Fruit fly (Drosophila melanogaster) whole organism, embryonic: ENCODE results near the gene CG14650.

ENCODE experiments used
- Atf3 ChIP-seq: fragments of 200-800 bp; sonication (Bioruptor generic); optimal IDR thresholded peaks from 3 replicates; lab custom pipeline; 2016; ENCODE audit warnings: missing biosample characterization, missing genetic modification characterization
- CG10431 ChIP-seq: fragments of 200-800 bp; sonication (Bioruptor generic); optimal IDR thresholded peaks from 3 replicates; lab custom pipeline; 2018; ENCODE audit warnings: missing biosample characterization, mild to moderate bottlenecking, missing genetic modification characterization
- CG11695 ChIP-seq: fragments of 200-800 bp; sonication (Bioruptor generic); IDR thresholded peaks from 3 replicates; pipeline ENCODE4 v1.3.6; 2022; ENCODE audit warnings: missing biosample characterization, missing genetic modification characterization
- CG12219 ChIP-seq: fragments of 200-800 bp; sonication (Bioruptor generic); optimal IDR thresholded peaks from 3 replicates; lab custom pipeline; 2018; ENCODE audit warnings: missing biosample characterization, mild to moderate bottlenecking, missing genetic modification characterization
- CG15073 ChIP-seq: fragments of 200-800 bp; sonication (Bioruptor generic); optimal IDR thresholded peaks from 2 replicates; lab custom pipeline; 2016; ENCODE audit warnings: missing biosample characterization, missing genetic modification characterization
- CG15479 ChIP-seq: fragments of 200-800 bp; sonication (Bioruptor generic); optimal IDR thresholded peaks from 3 replicates; lab custom pipeline; 2019; ENCODE audit warnings: missing biosample characterization, mild to moderate bottlenecking, missing genetic modification characterization, moderate library complexity
- CG15601 ChIP-seq: fragments of 200-800 bp; sonication (Bioruptor generic); optimal IDR thresholded peaks from 3 replicates; lab custom pipeline; 2019; ENCODE audit warnings: missing biosample characterization, mild to moderate bottlenecking, missing genetic modification characterization, moderate library complexity
- CG17361 ChIP-seq: fragments of 200-800 bp; sonication (Bioruptor generic); IDR thresholded peaks from 3 replicates; pipeline ENCODE4 v1.3.6; 2022; ENCODE audit warnings: missing biosample characterization, missing genetic modification characterization
- CG1832 ChIP-seq: fragments of 200-800 bp; sonication (Bioruptor generic); optimal IDR thresholded peaks from 2 replicates; lab custom pipeline; 2017; ENCODE audit warnings: missing biosample characterization, mild to moderate bottlenecking, missing genetic modification characterization, inconsistent platforms
- CG18599 ChIP-seq: fragments of 200-800 bp; sonication (Bioruptor generic); optimal IDR thresholded peaks from 3 replicates; lab custom pipeline; 2017; ENCODE audit warnings: missing biosample characterization, missing genetic modification characterization, mild to moderate bottlenecking, moderate library complexity, missing genetic modification reagents
- CG30431 ChIP-seq: fragments of 200-800 bp; sonication (Bioruptor generic); optimal IDR thresholded peaks from 2 replicates; lab custom pipeline; 2017; ENCODE audit warnings: missing biosample characterization, missing genetic modification characterization
- CG31365 ChIP-seq: fragments of 200-800 bp; sonication (Bioruptor generic); optimal IDR thresholded peaks from 2 replicates; lab custom pipeline; 2018; ENCODE audit warnings: missing biosample characterization, mild to moderate bottlenecking, missing genetic modification characterization
- CG3281 ChIP-seq: fragments of 200-800 bp; sonication (Bioruptor generic); optimal IDR thresholded peaks from 3 replicates; lab custom pipeline; 2017; ENCODE audit warnings: missing biosample characterization, mild to moderate bottlenecking, missing genetic modification characterization
- CG34422 ChIP-seq: fragments of 200-800 bp; sonication (Bioruptor generic); IDR thresholded peaks from 3 replicates; pipeline ENCODE4 v1.3.6; 2022; ENCODE audit warnings: missing biosample characterization, missing genetic modification characterization
- CG7839 ChIP-seq: fragments of 200-800 bp; sonication (Bioruptor generic); optimal IDR thresholded peaks from 3 replicates; lab custom pipeline; 2018; ENCODE audit warnings: missing biosample characterization, mild to moderate bottlenecking, missing genetic modification characterization, moderate library complexity
- CG7963 ChIP-seq: fragments of 200-800 bp; sonication (Bioruptor generic); IDR thresholded peaks from 3 replicates; pipeline ENCODE4 v1.3.6; 2022; ENCODE audit warnings: missing biosample characterization, missing genetic modification characterization; ENCODE audit not compliant: partially characterized antibody
- CG8089 ChIP-seq: fragments of 200-800 bp; sonication (Bioruptor generic); optimal IDR thresholded peaks from 3 replicates; lab custom pipeline; 2016; ENCODE audit warnings: missing biosample characterization, missing genetic modification characterization
- CG9797 ChIP-seq: fragments of 200-800 bp; sonication (Bioruptor generic); optimal IDR thresholded peaks from 3 replicates; lab custom pipeline; 2018; ENCODE audit warnings: missing biosample characterization, mild to moderate bottlenecking, missing genetic modification characterization
- Elba2 ChIP-seq: fragments of 200-800 bp; sonication (Bioruptor generic); optimal IDR thresholded peaks from 3 replicates; lab custom pipeline; 2016; ENCODE audit warnings: missing biosample characterization, missing genetic modification characterization
- Fer1 ChIP-seq: fragments of 200-800 bp; sonication (Bioruptor generic); optimal IDR thresholded peaks from 2 replicates; lab custom pipeline; 2017; ENCODE audit warnings: missing biosample characterization, mild to moderate bottlenecking, missing genetic modification characterization
- HLH4C ChIP-seq: fragments of 200-800 bp; sonication (Bioruptor generic); IDR thresholded peaks from 3 replicates; pipeline ENCODE4 v1.3.6; 2022; ENCODE audit warnings: missing biosample characterization, missing genetic modification characterization; ENCODE audit not compliant: partially characterized antibody
- HLH54F ChIP-seq: fragments of 200-800 bp; sonication (Bioruptor generic); optimal IDR thresholded peaks from 3 replicates; lab custom pipeline; 2016; ENCODE audit warnings: missing biosample characterization, missing genetic modification characterization
- Max ChIP-seq: fragments of 200-800 bp; sonication (Bioruptor generic); optimal IDR thresholded peaks from 2 replicates; lab custom pipeline; 2016; ENCODE audit warnings: missing biosample characterization, mild to moderate bottlenecking, missing genetic modification characterization
- NFAT ChIP-seq: fragments of 200-800 bp; sonication (Bioruptor generic); IDR thresholded peaks from 2 replicates; pipeline ENCODE4 v1.3.6; 2022; ENCODE audit warnings: missing biosample characterization, missing genetic modification characterization
- Pdp1 ChIP-seq, 2 experiments: fragments of 200-800 bp; sonication (Bioruptor generic); optimal IDR thresholded peaks; 3 replicates each; lab custom pipeline; 2016; ENCODE audit warnings: missing biosample characterization in 2 of 2, missing genetic modification characterization in 2 of 2, mild to moderate bottlenecking in 1 of 2, moderate library complexity in 1 of 2
- Stat92E ChIP-seq, 3 experiments: fragments of >200 bp in 2 of 3; fragments of 200-800 bp in 1 of 3; sonication (Bioruptor generic) in 1 of 3; optimal IDR thresholded peaks; 2 replicates each; lab custom pipeline; 2017 to 2019; ENCODE audit warnings: missing biosample characterization in 3 of 3, missing genetic modification characterization in 3 of 3, mild to moderate bottlenecking in 1 of 3, moderate library complexity in 1 of 3
- Taf1 ChIP-seq: fragments of 200-800 bp; sonication (Bioruptor generic); IDR thresholded peaks from 2 replicates; pipeline ENCODE4 v1.3.6; 2022; ENCODE audit warnings: missing biosample characterization, missing genetic modification characterization
- al ChIP-seq: fragments of 200-800 bp; sonication (Bioruptor generic); IDR thresholded peaks from 2 replicates; pipeline ENCODE4 v1.3.6; 2022; ENCODE audit warnings: missing biosample characterization, missing genetic modification characterization
- amos ChIP-seq: fragments of 200-800 bp; sonication (Bioruptor generic); IDR thresholded peaks from 2 replicates; pipeline ENCODE4 v1.3.6; 2022; ENCODE audit warnings: missing biosample characterization, missing genetic modification characterization; ENCODE audit not compliant: partially characterized antibody
- cad ChIP-seq: fragments of >200 bp; optimal IDR thresholded peaks from 2 replicates; lab custom pipeline; 2017; ENCODE audit warnings: missing biosample characterization, missing genetic modification characterization
- cg ChIP-seq: fragments of 200-800 bp; sonication (Bioruptor generic); optimal IDR thresholded peaks from 3 replicates; lab custom pipeline; 2019; ENCODE audit warnings: missing biosample characterization, mild to moderate bottlenecking, missing genetic modification characterization, moderate library complexity
- chif ChIP-seq, 2 experiments: fragments of 200-800 bp; sonication (Bioruptor generic); optimal IDR thresholded peaks; 3 replicates each; lab custom pipeline; 2016; ENCODE audit warnings: missing biosample characterization in 2 of 2, missing genetic modification characterization in 2 of 2
- crol ChIP-seq: fragments of 200-800 bp; sonication (Bioruptor generic); IDR thresholded peaks from 2 replicates; pipeline ENCODE4 v1.3.6; 2022; ENCODE audit warnings: missing biosample characterization, missing genetic modification characterization
- dan ChIP-seq: fragments of 200-800 bp; sonication (Bioruptor generic); IDR thresholded peaks from 2 replicates; pipeline ENCODE4 v1.3.6; 2022; ENCODE audit warnings: missing biosample characterization, missing genetic modification characterization
- gfzf ChIP-seq: fragments of 200-800 bp; sonication (Bioruptor generic); optimal IDR thresholded peaks from 2 replicates; lab custom pipeline; 2016; ENCODE audit warnings: missing biosample characterization, mild to moderate bottlenecking, missing genetic modification characterization, moderate library complexity
- gt ChIP-seq: fragments of 200-800 bp; sonication (Bioruptor generic); IDR thresholded peaks from 2 replicates; pipeline ENCODE4 v1.3.6; 2022; ENCODE audit warnings: missing biosample characterization, missing genetic modification characterization
- inv ChIP-seq: fragments of 200-800 bp; sonication (Bioruptor generic); IDR thresholded peaks from 2 replicates; pipeline ENCODE4 v1.3.6; 2022; ENCODE audit warnings: missing biosample characterization, missing genetic modification characterization; ENCODE audit not compliant: partially characterized antibody
- kni ChIP-seq: fragments of 200-800 bp; sonication (Bioruptor generic); optimal IDR thresholded peaks from 3 replicates; lab custom pipeline; 2017; ENCODE audit warnings: mild to moderate bottlenecking, missing biosample characterization, missing genetic modification reagents, missing genetic modification characterization
- mam ChIP-seq: fragments of 200-800 bp; sonication (Bioruptor generic); optimal IDR thresholded peaks from 3 replicates; lab custom pipeline; 2016; ENCODE audit warnings: missing biosample characterization, missing genetic modification characterization
- mld ChIP-seq: fragments of 200-800 bp; sonication (Bioruptor generic); IDR thresholded peaks from 3 replicates; pipeline ENCODE4 v1.3.6; 2022; ENCODE audit warnings: missing biosample characterization, missing genetic modification characterization; ENCODE audit not compliant: partially characterized antibody
- nau ChIP-seq: fragments of 200-800 bp; sonication (Bioruptor generic); optimal IDR thresholded peaks from 3 replicates; lab custom pipeline; 2017; ENCODE audit warnings: missing biosample characterization, mild to moderate bottlenecking, missing genetic modification characterization, missing genetic modification reagents
- nerfin-2 ChIP-seq: fragments of 200-800 bp; sonication (Bioruptor generic); IDR thresholded peaks from 2 replicates; pipeline ENCODE4 v1.3.6; 2022; ENCODE audit warnings: missing biosample characterization, missing genetic modification characterization; ENCODE audit not compliant: partially characterized antibody
- nom ChIP-seq: fragments of 200-800 bp; sonication (Bioruptor generic); optimal IDR thresholded peaks from 2 replicates; lab custom pipeline; 2017; ENCODE audit warnings: missing biosample characterization, missing genetic modification characterization, mild to moderate bottlenecking, moderate library complexity, missing genetic modification reagents
- pnt ChIP-seq: fragments of 200-800 bp; sonication (Bioruptor generic); optimal IDR thresholded peaks from 3 replicates; lab custom pipeline; 2016; ENCODE audit warnings: missing biosample characterization, missing genetic modification characterization
- psq ChIP-seq: fragments of 200-800 bp; sonication (Bioruptor generic); optimal IDR thresholded peaks from 2 replicates; lab custom pipeline; 2017; ENCODE audit warnings: missing biosample characterization, missing genetic modification characterization
- run ChIP-seq: fragments of 200-800 bp; sonication (Bioruptor generic); optimal IDR thresholded peaks from 3 replicates; lab custom pipeline; 2018; ENCODE audit warnings: missing biosample characterization, mild to moderate bottlenecking, missing genetic modification characterization
- sima ChIP-seq: fragments of 200-800 bp; sonication (Bioruptor generic); optimal IDR thresholded peaks from 2 replicates; lab custom pipeline; 2016; ENCODE audit warnings: missing biosample characterization, missing genetic modification characterization
- tna ChIP-seq: fragments of 200-800 bp; sonication (Bioruptor generic); IDR thresholded peaks from 2 replicates; pipeline ENCODE4 v1.3.6; 2022; ENCODE audit warnings: missing biosample characterization, missing genetic modification characterization; ENCODE audit not compliant: partially characterized antibody
- zen ChIP-seq: fragments of 200-800 bp; sonication (Bioruptor generic); optimal IDR thresholded peaks from 3 replicates; lab custom pipeline; 2018; ENCODE audit warnings: missing biosample characterization, mild to moderate bottlenecking, missing genetic modification characterization, moderate library complexity
- zen2 ChIP-seq: fragments of 200-800 bp; sonication (Bioruptor generic); IDR thresholded peaks from 3 replicates; pipeline ENCODE4 v1.3.6; 2022; ENCODE audit warnings: missing biosample characterization, missing genetic modification characterization; ENCODE audit not compliant: partially characterized antibody

Gene CG14650

DNA sequence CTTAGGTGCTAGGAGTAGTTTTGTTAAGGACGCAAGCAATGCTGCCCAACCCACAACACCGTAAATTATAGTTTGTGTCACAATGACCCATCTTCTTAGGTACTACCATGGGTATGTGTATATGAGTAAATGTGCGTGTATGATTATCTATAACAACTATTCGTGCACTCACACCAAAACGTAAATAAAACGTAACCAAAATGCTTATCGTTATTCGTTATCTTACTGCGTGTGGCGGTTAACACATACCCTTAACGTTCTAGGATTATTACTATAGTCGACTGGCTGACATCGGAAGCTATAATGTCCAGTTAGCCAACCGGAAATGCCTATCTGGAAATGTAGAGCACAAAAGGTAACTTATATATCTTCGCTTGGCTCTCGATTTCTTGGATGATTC, 7.9 kb downstream of the CG14650 start (continued):
- no peak for TF ChIP-seq CG3281 (GFP tag; lab: Kevin White, UChicago)
- TF ChIP-seq amos, result peak; percentile 44; the same call in 1 of the 2 replicates
- no peak for TF ChIP-seq HLH54F
- TF ChIP-seq nom (GFP tag; lab: Kevin White, UChicago), result no peak
- no peak for TF ChIP-seq zen (tag; lab: Kevin White, UChicago)
- no peak for TF ChIP-seq CG9797 (GFP tag; lab: Kevin White, UChicago)
- peak in 1 of 2 experiments; percentile 69 for TF ChIP-seq Pdp1 (GFP tag; optimal IDR thresholded peaks at IDR 0.05; lab: Kevin White, UChicago)
- no peak for TF ChIP-seq CG31365
- TF ChIP-seq CG17361, result no peak
- no peak for TF ChIP-seq inv (GFP tag; lab: Robert Waterston, UW)
- TF ChIP-seq CG34422 (GFP tag; lab: Robert Waterston, UW), result no peak
- TF ChIP-seq zen2 (GFP tag; lab: Robert Waterston, UW), result no peak
- TF ChIP-seq sima, result no peak
- peak; percentile 42; the same call in 1 of the 2 replicates for TF ChIP-seq nerfin-2 (GFP tag; lab: Robert Waterston, UW)
- no peak for TF ChIP-seq crol (GFP tag; lab: Robert Waterston, UW)
- no peak for TF ChIP-seq CG8089 (GFP tag; lab: Kevin White, UChicago)
- no peak for TF ChIP-seq CG18599 (GFP tag; lab: Kevin White, UChicago)
- TF ChIP-seq cg (GFP tag; lab: Kevin White, UChicago), result peak; percentile 35
- no peak for TF ChIP-seq CG10431 (GFP tag; lab: Kevin White, UChicago)
- TF ChIP-seq CG12219 (GFP tag; lab: Kevin White, UChicago), result no peak
- no peak for TF ChIP-seq CG15601 (tag; lab: Kevin White, UChicago)
- no peak for TF ChIP-seq Elba2 (GFP tag; lab: Kevin White, UChicago)
- TF ChIP-seq psq (GFP tag; lab: Kevin White, UChicago), result no peak
- TF ChIP-seq CG15073 (GFP tag; lab: Kevin White, UChicago), result no peak
- TF ChIP-seq CG7839 (tag; lab: Kevin White, UChicago), result no peak
- TF ChIP-seq dan (GFP tag; lab: Robert Waterston, UW), result no peak
- TF ChIP-seq Atf3 (GFP tag; lab: Kevin White, UChicago), result no peak
- no peak for TF ChIP-seq gfzf (GFP tag; lab: Kevin White, UChicago)
- TF ChIP-seq nau (GFP tag; lab: Kevin White, UChicago), result no peak
- no peak for TF ChIP-seq mam
- TF ChIP-seq CG15479 (GFP tag; lab: Kevin White, UChicago), result peak; percentile 83
- TF ChIP-seq Fer1 (GFP tag; lab: Kevin White, UChicago), result peak; percentile 31
- TF ChIP-seq gt, result no peak
- TF ChIP-seq kni, result no peak
- no peak for TF ChIP-seq Stat92E (GFP tag; optimal IDR thresholded peaks at IDR 0.05; lab: Kevin White, UChicago)
- no peak for TF ChIP-seq NFAT
- no peak for TF ChIP-seq Taf1
- peak; percentile 68 for TF ChIP-seq HLH4C
- TF ChIP-seq cad (GFP tag; lab: Kevin White, UChicago), result no peak
- TF ChIP-seq tna, result peak; percentile 69
- no peak for TF ChIP-seq al (GFP tag; lab: Robert Waterston, UW)
- TF ChIP-seq pnt (GFP tag; lab: Kevin White, UChicago), result no peak
- TF ChIP-seq CG1832 (GFP tag; lab: Kevin White, UChicago), result no peak
- no peak for TF ChIP-seq CG11695 (GFP tag; lab: Robert Waterston, UW)
- TF ChIP-seq mld (GFP tag; lab: Robert Waterston, UW), result 0 out of 3 replicates have a peak, but pooled peaks have one; percentile 42
- no peak for TF ChIP-seq run (tag; lab: Kevin White, UChicago)
- TF ChIP-seq chif (GFP tag; optimal IDR thresholded peaks at IDR 0.05; lab: Kevin White, UChicago), result no peak
- TF ChIP-seq CG7963 (GFP tag; lab: Robert Waterston, UW), result no peak
- TF ChIP-seq Max (GFP tag; lab: Kevin White, UChicago), result no peak
- TF ChIP-seq CG30431 (GFP tag; lab: Kevin White, UChicago), result no peak
